Fruit fly (Drosophila melanogaster) Kc167 (cell line): ENCODE data around the gene CG13994.

Source experiments
- Myc ChIP-seq: fragments of >200 bp; optimal IDR thresholded peaks from 2 replicates; lab custom pipeline; 2017; ENCODE audit warnings: missing external identifiers
- Sin3A ChIP-seq: fragments of >200 bp; optimal IDR thresholded peaks from 2 replicates; lab custom pipeline; 2018; ENCODE audit warnings: missing external identifiers
- h ChIP-seq: fragments of >200 bp; optimal IDR thresholded peaks from 3 replicates; lab custom pipeline; 2018; ENCODE audit warnings: missing external identifiers
- insv ChIP-seq: fragments of >200 bp; optimal IDR thresholded peaks from 3 replicates; lab custom pipeline; 2018; ENCODE audit warnings: missing external identifiers
- psq ChIP-seq: fragments of >200 bp; optimal IDR thresholded peaks from 2 replicates; lab custom pipeline; 2017; ENCODE audit warnings: missing external identifiers
- ttk ChIP-seq: sonication (Bioruptor generic); optimal IDR thresholded peaks from 2 replicates; lab custom pipeline; 2017; ENCODE audit warnings: missing external identifiers

The CG13994 gene

DNA sequence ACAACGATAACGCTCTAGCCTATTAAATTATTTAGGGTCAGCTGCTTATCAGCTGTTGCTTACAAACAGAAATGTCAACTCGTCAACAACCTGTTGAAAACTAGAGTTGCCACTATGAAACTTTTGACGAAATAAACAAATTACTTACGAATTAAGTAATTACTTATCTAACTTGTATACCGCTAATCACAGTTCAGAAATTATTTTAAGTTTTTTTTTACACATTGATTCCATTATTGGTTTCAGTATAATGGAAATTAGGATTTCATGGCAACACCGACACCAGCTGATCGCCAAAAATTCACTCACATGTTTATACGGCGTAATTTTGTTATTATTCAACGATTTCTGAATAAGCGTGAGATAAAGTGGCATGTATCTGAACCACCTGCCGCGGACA, 25.0 kb upstream of the CG13994 start, which contains the start of the genes CG9117 and CG31643:
Gene CG9117 (minus strand): TSS at position 73 of the 400 bp plus-strand sequence.
Gene CG31643 (plus strand): TSS at position 288 of the 400 bp plus-strand sequence.
- no peak for TF ChIP-seq h (lab: Kevin White, UChicago)
- no peak for TF ChIP-seq Sin3A (lab: Kevin White, UChicago)
- TF ChIP-seq ttk (lab: Kevin White, UChicago), result no peak
- TF ChIP-seq Myc (lab: Kevin White, UChicago), result no peak
- no peak for TF ChIP-seq insv
- no peak for TF ChIP-seq psq (lab: Kevin White, UChicago)

DNA sequence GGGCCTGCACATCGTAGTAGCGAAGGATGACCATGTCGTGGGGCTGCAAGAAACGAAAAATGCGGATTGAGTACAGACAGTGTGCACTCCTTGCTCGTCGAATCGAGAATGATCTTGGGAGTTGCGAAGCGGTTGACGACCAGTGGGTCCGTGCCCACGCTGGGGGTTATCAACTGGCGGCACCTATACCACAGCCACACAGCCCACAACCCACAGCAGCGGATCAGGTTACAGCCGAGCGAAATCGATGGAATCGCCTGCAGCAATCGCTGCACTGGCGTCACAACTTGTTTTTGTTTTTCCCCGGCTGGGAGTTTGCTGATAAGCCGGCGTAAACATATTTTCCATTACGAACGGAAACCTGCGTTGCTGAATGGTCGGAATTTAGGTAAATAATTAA, 17.3 kb upstream of the CG13994 start:
- TF ChIP-seq ttk (lab: Kevin White, UChicago) (no peak), Myc (lab: Kevin White, UChicago) (no peak), Sin3A (lab: Kevin White, UChicago) (no peak), insv (no peak), h (lab: Kevin White, UChicago) (no peak)

dm6 chr2L:6045972-6046718, 16.6 kb upstream of the CG13994 start, which contains the start of gene Pfas:
Gene Pfas (minus strand): TSS chr2L:6046050.
- no peak for TF ChIP-seq insv
- TF ChIP-seq psq (lab: Kevin White, UChicago), result no peak
- TF ChIP-seq Myc (lab: Kevin White, UChicago), result no peak
- TF ChIP-seq h (lab: Kevin White, UChicago), result no peak
- no peak for TF ChIP-seq Sin3A (lab: Kevin White, UChicago)
- no peak for TF ChIP-seq ttk (lab: Kevin White, UChicago)

- TF ChIP-seq Sin3A (lab: Kevin White, UChicago) (no peak), Myc (lab: Kevin White, UChicago) (no peak), psq (lab: Kevin White, UChicago) (no peak), insv (no peak), h (lab: Kevin White, UChicago) (no peak), ttk (lab: Kevin White, UChicago) (no peak)
These were observed 15.9 kb upstream of the CG13994 start for dm6 chr2L:6046865-6047264.

- TF ChIP-seq insv, result no peak
- TF ChIP-seq h (lab: Kevin White, UChicago), result no peak
- TF ChIP-seq Myc (lab: Kevin White, UChicago), result no peak
- TF ChIP-seq ttk (lab: Kevin White, UChicago), result no peak
- TF ChIP-seq psq (lab: Kevin White, UChicago), result no peak
- no peak for TF ChIP-seq Sin3A (lab: Kevin White, UChicago)
These were observed 15.1 kb upstream of the CG13994 start, which contains the start of gene IPIP for dm6 chr2L:6047528-6048160. Gene IPIP (plus strand): TSS chr2L:6048002.

dm6 chr2L:6048542-6048941, 14.2 kb upstream of the CG13994 start, which contains the start of the genes CG34179 and slmo:
Gene CG34179 (minus strand): TSS chr2L:6048706.
Gene slmo (minus strand): TSS chr2L:6048706.
- no peak for TF ChIP-seq Sin3A (lab: Kevin White, UChicago)
- no peak for TF ChIP-seq psq (lab: Kevin White, UChicago)
- no peak for TF ChIP-seq Myc (lab: Kevin White, UChicago)
- no peak for TF ChIP-seq ttk (lab: Kevin White, UChicago)

DNA sequence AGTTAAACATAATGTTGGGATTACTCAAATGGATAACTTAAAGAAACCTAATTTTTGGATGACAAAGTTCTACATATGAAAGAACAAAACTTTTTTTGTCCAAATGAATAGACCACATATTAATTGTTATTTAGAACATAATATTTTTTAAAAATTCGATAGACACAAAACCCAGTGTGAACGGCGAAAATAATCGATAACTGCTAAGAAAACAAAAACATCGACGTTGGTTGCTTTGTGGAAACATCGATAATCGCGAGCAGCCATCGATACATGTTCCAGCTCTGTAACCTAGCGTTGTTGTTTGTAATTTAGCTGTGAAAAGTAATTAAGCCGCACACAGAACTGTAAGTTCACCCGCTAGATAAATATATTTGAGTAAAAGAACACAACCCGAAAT, 12.2 kb upstream of the CG13994 start, which contains the start of gene CG9135:
Gene CG9135 (plus strand): TSS at position 226 of the 400 bp plus-strand sequence.
- TF ChIP-seq insv (no peak), psq (lab: Kevin White, UChicago) (no peak), Myc (lab: Kevin White, UChicago) (no peak), Sin3A (lab: Kevin White, UChicago) (no peak), h (lab: Kevin White, UChicago) (no peak)

- TF ChIP-seq psq (lab: Kevin White, UChicago) (no peak), h (lab: Kevin White, UChicago) (no peak), insv (no peak), Myc (lab: Kevin White, UChicago) (no peak), Sin3A (lab: Kevin White, UChicago) (no peak), ttk (lab: Kevin White, UChicago) (no peak)
These were observed 11.6 kb upstream of the CG13994 start for dm6 chr2L:6051212-6051621.

DNA sequence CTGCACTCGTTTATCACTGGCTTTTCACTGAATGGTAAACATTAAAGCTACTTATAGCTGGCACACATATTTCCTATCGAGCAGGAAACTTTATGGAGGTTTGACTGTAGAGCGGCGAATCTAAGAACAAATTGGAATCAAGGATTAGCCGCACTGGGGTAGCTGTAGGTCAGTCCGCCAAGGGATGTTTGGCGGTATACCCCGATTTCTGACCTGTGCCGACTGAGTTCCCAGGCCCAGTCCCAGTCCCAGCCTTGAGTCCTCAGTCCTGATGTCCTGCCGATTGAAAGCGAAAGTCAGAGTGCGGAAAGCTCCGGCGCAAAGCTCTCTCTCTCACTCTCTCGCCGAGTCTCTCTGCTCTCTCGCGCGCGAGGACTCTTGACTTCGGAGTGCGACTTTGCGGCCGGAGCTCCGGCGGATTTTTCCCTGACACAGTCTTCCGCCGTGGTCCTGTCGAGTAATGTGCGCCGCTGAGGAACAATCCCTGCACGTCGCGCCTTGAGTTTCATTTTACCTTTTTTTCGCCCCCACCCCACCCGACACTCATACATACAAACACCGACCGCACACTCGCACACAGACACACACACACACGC, 8.8 kb upstream of the CG13994 start, which contains the start of gene CG13995:
Gene CG13995 (plus strand): TSS at position 429 of the 596 bp plus-strand sequence.
- TF ChIP-seq psq (lab: Kevin White, UChicago), result no peak
- TF ChIP-seq h (lab: Kevin White, UChicago), result no peak

- TF ChIP-seq psq (lab: Kevin White, UChicago) (no peak), ttk (lab: Kevin White, UChicago) (no peak), Myc (lab: Kevin White, UChicago) (no peak), insv (no peak), Sin3A (lab: Kevin White, UChicago) (no peak), h (lab: Kevin White, UChicago) (no peak)
These were observed 2.6 kb upstream of the CG13994 start, which contains the start of gene CG34180 for dm6 chr2L:6060210-6060609. Gene CG34180 (plus strand): TSS chr2L:6060510.

DNA sequence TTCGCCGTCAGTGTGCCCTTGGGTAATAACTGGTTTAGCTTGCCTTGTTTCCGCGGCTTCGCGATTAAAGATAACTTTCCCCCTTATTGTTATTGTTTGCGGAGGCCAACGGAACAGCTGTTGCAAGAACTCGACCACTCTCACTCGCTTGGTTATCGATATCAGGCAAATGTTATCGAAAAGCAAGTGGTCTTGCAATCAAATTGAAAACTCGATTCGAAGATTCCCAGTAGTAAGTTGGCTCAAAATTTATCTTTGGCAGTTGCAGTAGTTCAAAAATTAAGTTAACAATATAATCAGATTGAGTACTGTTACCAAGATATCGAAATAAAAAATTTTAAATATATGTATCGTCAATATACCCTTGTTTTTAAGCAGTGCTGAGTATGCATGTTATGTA, 3.0 kb downstream of the CG13994 start, which contains the start of the genes Fbw5 and CG9147:
Gene Fbw5 (minus strand): TSS at position 131 of the 400 bp plus-strand sequence.
Gene CG9147 (plus strand): TSS at position 175 of the 400 bp plus-strand sequence.
- TF ChIP-seq psq (lab: Kevin White, UChicago), result no peak
- TF ChIP-seq ttk (lab: Kevin White, UChicago), result no peak
